Worm (Caenorhabditis elegans): ENCODE measurements around the gene Y41D4B.11.

Y41D4B.11 gene

ce11 chrIV:1632593-1632992 lies 27.1 kb downstream of the Y41D4B.11 start (continued):
- no peak for TF ChIP-seq lin-13 (GFP tag; optimal IDR thresholded peaks at IDR 0.05)

ce11 chrIV:1633445-1633844 lies 27.9 kb downstream of the Y41D4B.11 start, which contains the start of gene Y41D4B.6:
TSS of gene Y41D4B.6 (plus strand) at chrIV:1633745.
- TF ChIP-seq tra-1 (GFP tag; IDR thresholded peaks at IDR 0.05) (no peak), aha-1 (tag) (peak; percentile 3)

ce11 chrIV:1637333-1637732 lies 31.8 kb downstream of the Y41D4B.11 start:
- TF ChIP-seq snpc-4 (tag; optimal IDR thresholded peaks at IDR 0.05), result no peak
- no peak for TF ChIP-seq daf-16 (GFP tag; optimal IDR thresholded peaks at IDR 0.05)
- TF ChIP-seq daf-16 (tag; optimal IDR thresholded peaks at IDR 0.05), result peak; percentile 4
- TF ChIP-seq vab-7 (GFP tag; IDR thresholded peaks at IDR 0.05), result peak; percentile 17; the same call in 1 of the 2 replicates
- TF ChIP-seq mdl-1 (tag; optimal IDR thresholded peaks at IDR 0.05), result no peak
- TF ChIP-seq ama-1 (optimal IDR thresholded peaks at IDR 0.05), result peak; percentile 13
- no peak for TF ChIP-seq hlh-30 (tag; optimal IDR thresholded peaks at IDR 0.05; ENCODE audit: insufficient read depth)
- no peak for TF ChIP-seq F49E8.2 (tag; optimal IDR thresholded peaks at IDR 0.05; ENCODE audit: borderline replicate concordance)
- TF ChIP-seq unc-62 (GFP tag; optimal IDR thresholded peaks at IDR 0.05 in 1 of 2), result peak in 1 of 2 experiments; percentile 36
- no peak for TF ChIP-seq unc-62 (tag; optimal IDR thresholded peaks at IDR 0.05)
- TF ChIP-seq pha-4 (GFP tag; IDR thresholded peaks at IDR 0.05), result peak; percentile 16; the same call in 1 of the 2 replicates
- TF ChIP-seq pha-4 (tag; optimal IDR thresholded peaks at IDR 0.05), result no peak
- no peak for TF ChIP-seq hlh-11 (tag; optimal IDR thresholded peaks at IDR 0.05)

- TF ChIP-seq D1046.2 (GFP tag; IDR thresholded peaks at IDR 0.05), result 0 out of 2 replicates have a peak, but pooled peaks have one; percentile 5
Observed at ce11 chrIV:1645198-1645597, 39.7 kb downstream of the Y41D4B.11 start, which contains the start of gene nhr-274. TSS of gene nhr-274 (minus strand) at chrIV:1645298.

ce11 chrIV:1649349-1649748 lies 43.8 kb downstream of the Y41D4B.11 start:
- TF ChIP-seq daf-19 (GFP tag; conservative IDR thresholded peaks at IDR 0.05), result no peak
- TF ChIP-seq aha-1 (tag), result peak; percentile 77

ce11 chrIV:1649794-1650193 lies 44.3 kb downstream of the Y41D4B.11 start:
- TF ChIP-seq ceh-44 (GFP tag; IDR thresholded peaks at IDR 0.05), result no peak
- no peak for TF ChIP-seq attf-4 (tag; optimal IDR thresholded peaks at IDR 0.05)
- TF ChIP-seq fkh-10 (GFP tag; optimal IDR thresholded peaks at IDR 0.05), result no peak
- TF ChIP-seq gei-8 (GFP tag; optimal IDR thresholded peaks at IDR 0.05), result no peak
- TF ChIP-seq snpc-4 (tag; optimal IDR thresholded peaks at IDR 0.05), result no peak
- TF ChIP-seq mep-1 (tag; optimal IDR thresholded peaks at IDR 0.05), result peak; percentile 60
- no peak for TF ChIP-seq lin-15B (tag; optimal IDR thresholded peaks at IDR 0.05)
- TF ChIP-seq ztf-7 (tag; optimal IDR thresholded peaks at IDR 0.05), result no peak
- no peak for TF ChIP-seq tag-97 (GFP tag; IDR thresholded peaks at IDR 0.05)
- TF ChIP-seq egl-27 (tag; optimal IDR thresholded peaks at IDR 0.05), result no peak
- TF ChIP-seq unc-62 (GFP tag; optimal IDR thresholded peaks at IDR 0.05 in 1 of 2), result peak in 1 of 2 experiments; percentile 36
- no peak for TF ChIP-seq unc-62 (tag; optimal IDR thresholded peaks at IDR 0.05)
- TF ChIP-seq lsy-2 (tag; optimal IDR thresholded peaks at IDR 0.05), result peak in 1 of 2 experiments; percentile 54
- no peak; the same call in 1 of the 2 replicates for TF ChIP-seq lin-38 (GFP tag; IDR thresholded peaks at IDR 0.05)
- no peak for TF ChIP-seq ceh-62 (tag; optimal IDR thresholded peaks at IDR 0.05)
- TF ChIP-seq lin-1 (GFP tag; IDR thresholded peaks at IDR 0.05), result no peak
- no peak for TF ChIP-seq cey-2 (tag; optimal IDR thresholded peaks at IDR 0.05; ENCODE audit: borderline replicate concordance, insufficient read depth)
- no peak for TF ChIP-seq nhr-76 (tag; optimal IDR thresholded peaks at IDR 0.05)
- TF ChIP-seq F37D6.2 (tag; optimal IDR thresholded peaks at IDR 0.05), result no peak
- TF ChIP-seq zag-1 (tag; optimal IDR thresholded peaks at IDR 0.05), result no peak
- TF ChIP-seq nhr-102 (tag; optimal IDR thresholded peaks at IDR 0.05), result no peak
- peak; percentile 11 for TF ChIP-seq ama-1 (optimal IDR thresholded peaks at IDR 0.05)
- peak; percentile 0 for TF ChIP-seq nhr-77 (tag; optimal IDR thresholded peaks at IDR 0.05)
- no peak for TF ChIP-seq zfp-2 (tag; optimal IDR thresholded peaks at IDR 0.05)
- no peak for TF ChIP-seq mdt-29 (GFP tag; IDR thresholded peaks at IDR 0.05)
- no peak for TF ChIP-seq nhr-25 (tag; optimal IDR thresholded peaks at IDR 0.05; ENCODE audit: borderline replicate concordance, insufficient read depth)
- no peak for TF ChIP-seq nhr-237 (tag; optimal IDR thresholded peaks at IDR 0.05)
- no peak for TF ChIP-seq Y105C5A.15 (GFP tag; IDR thresholded peaks at IDR 0.05)
- peak; percentile 81 for TF ChIP-seq dmd-6 (GFP tag; IDR thresholded peaks at IDR 0.05)

All from whole organism, L4 larva.